Worm (Caenorhabditis elegans) whole organism, L4 larva: Measurements from ENCODE around the gene K07C5.13.
"Not testable (repeated sequence)": the region's sequence is repeated elsewhere in the genome, so short reads cannot be mapped to it uniquely, and the experiment has no call there.

Experiments
- D1046.2 ChIP-seq: fragments of 200-800 bp; sonication (Bioruptor generic); IDR thresholded peaks from 2 replicates; pipeline ENCODE4 v1.3.6; 2022; ENCODE audit warnings: missing genetic modification characterization, missing compliant biosample characterization
- F49E8.2 ChIP-seq: sonication (generic microtip); optimal IDR thresholded peaks from 2 replicates; lab custom pipeline; 2016; ENCODE audit warnings: missing compliant biosample characterization, mild to moderate bottlenecking, missing genetic modification characterization, borderline replicate concordance
- T20F7.1 ChIP-seq: fragments of 200-800 bp; sonication (Bioruptor generic); optimal IDR thresholded peaks from 2 replicates; lab custom pipeline; 2018; ENCODE audit warnings: mild to moderate bottlenecking, missing genetic modification characterization, missing compliant biosample characterization
- T26A8.4 ChIP-seq: fragments of 200-800 bp; sonication (Bioruptor generic); IDR thresholded peaks from 2 replicates; pipeline ENCODE4 v1.3.6; 2022; ENCODE audit warnings: missing genetic modification characterization, missing compliant biosample characterization
- Y75B8A.6 ChIP-seq: fragments of 200-800 bp; sonication (Bioruptor generic); IDR thresholded peaks from 2 replicates; pipeline ENCODE4 v1.3.6; 2022; ENCODE audit warnings: missing genetic modification reagents, missing genetic modification characterization, missing compliant biosample characterization
- ZK546.5 ChIP-seq, 2 experiments: sonication (generic microtip); optimal IDR thresholded peaks; 2 replicates each; lab custom pipeline; 2017; ENCODE audit warnings: missing biosample characterization in 2 of 2, missing genetic modification characterization in 2 of 2
- aha-1 ChIP-seq: fragments of 150-350 bp; peaks from one replicate; lab custom pipeline; 2014; ENCODE audit warnings: missing biosample characterization, missing genetic modification characterization
- aly-2 ChIP-seq: sonication (generic microtip); optimal IDR thresholded peaks from 2 replicates; lab custom pipeline; 2018; ENCODE audit warnings: missing biosample characterization, missing genetic modification characterization
- cey-2 ChIP-seq: sonication (generic microtip); optimal IDR thresholded peaks from 3 replicates; lab custom pipeline; 2017; ENCODE audit warnings: missing genetic modification characterization, mild to moderate bottlenecking, missing compliant biosample characterization, antibody characterized with exemption, borderline replicate concordance; ENCODE audit not compliant: insufficient read depth
- daf-19 ChIP-seq: fragments of 200-800 bp; sonication (Bioruptor generic); conservative IDR thresholded peaks from 2 replicates; pipeline ENCODE4 v1.3.6; 2022; ENCODE audit warnings: missing genetic modification characterization, missing compliant biosample characterization
- dmd-9 ChIP-seq: fragments of 200-800 bp; sonication (Bioruptor generic); IDR thresholded peaks from 2 replicates; pipeline ENCODE4 v1.3.6; 2022; ENCODE audit warnings: missing genetic modification reagents, missing genetic modification characterization, missing compliant biosample characterization
- dve-1 ChIP-seq: sonication (generic microtip); optimal IDR thresholded peaks from 2 replicates; lab custom pipeline; 2017; ENCODE audit warnings: antibody characterized with exemption, mild to moderate bottlenecking, missing genetic modification characterization, missing compliant biosample characterization; ENCODE audit not compliant: insufficient read depth
- fkh-10 ChIP-seq: fragments of 150-350 bp; optimal IDR thresholded peaks from 2 replicates; lab custom pipeline; 2014; ENCODE audit warnings: missing biosample characterization, missing genetic modification reagents, missing genetic modification characterization
- fos-1 ChIP-seq: fragments of 150-350 bp; optimal IDR thresholded peaks from 2 replicates; lab custom pipeline; 2014; ENCODE audit warnings: missing biosample characterization, missing genetic modification characterization
- gei-8 ChIP-seq: fragments of 200-800 bp; sonication (Bioruptor generic); optimal IDR thresholded peaks from 2 replicates; lab custom pipeline; 2018; ENCODE audit warnings: mild to moderate bottlenecking, missing genetic modification characterization, missing compliant biosample characterization
- hlh-11 ChIP-seq: fragments of 200-800 bp; sonication (Bioruptor generic); optimal IDR thresholded peaks from 2 replicates; lab custom pipeline; 2018; ENCODE audit warnings: mild to moderate bottlenecking, missing genetic modification characterization, missing compliant biosample characterization
- lin-15B ChIP-seq: fragments of 150-350 bp; sonication (generic microtip); optimal IDR thresholded peaks from 3 replicates; lab custom pipeline; 2014; ENCODE audit warnings: missing biosample characterization, missing genetic modification characterization
- lin-29 ChIP-seq: fragments of 200-800 bp; sonication (Bioruptor generic); IDR thresholded peaks from 2 replicates; pipeline ENCODE4 v1.3.6; 2022; ENCODE audit warnings: missing genetic modification reagents, missing genetic modification characterization, missing compliant biosample characterization
- mep-1 ChIP-seq: fragments of 150-350 bp; sonication (generic microtip); optimal IDR thresholded peaks from 3 replicates; lab custom pipeline; 2014; ENCODE audit warnings: missing biosample characterization, missing genetic modification characterization
- mxl-2 ChIP-seq: fragments of 200-800 bp; sonication (Bioruptor generic); conservative IDR thresholded peaks from 2 replicates; pipeline ENCODE4 v1.3.6; 2022; ENCODE audit warnings: missing genetic modification reagents, missing genetic modification characterization, missing compliant biosample characterization
- mxl-3 ChIP-seq: fragments of 200-800 bp; sonication (Bioruptor generic); optimal IDR thresholded peaks from 2 replicates; lab custom pipeline; 2018; ENCODE audit warnings: mild to moderate bottlenecking, missing genetic modification characterization, missing compliant biosample characterization
- nhr-102 ChIP-seq: sonication (generic microtip); optimal IDR thresholded peaks from 2 replicates; lab custom pipeline; 2016; ENCODE audit warnings: mild to moderate bottlenecking, missing genetic modification characterization, moderate library complexity, missing compliant biosample characterization
- nhr-28 ChIP-seq: fragments of 150-350 bp; optimal IDR thresholded peaks from 2 replicates; lab custom pipeline; 2014; ENCODE audit warnings: missing biosample characterization, missing genetic modification characterization
- nhr-41 ChIP-seq: fragments of 200-800 bp; sonication (Bioruptor generic); IDR thresholded peaks from 2 replicates; pipeline ENCODE4 v1.3.6; 2022; ENCODE audit warnings: missing genetic modification reagents, missing genetic modification characterization, missing compliant biosample characterization
- nhr-6 ChIP-seq: fragments of 150-350 bp; optimal IDR thresholded peaks from 2 replicates; lab custom pipeline; 2014; ENCODE audit warnings: missing biosample characterization, missing genetic modification characterization
- pha-4 ChIP-seq, 2 experiments: fragments of 150-350 bp in 1 of 2; fragments of 200-800 bp in 1 of 2; sonication (Bioruptor generic) in 1 of 2; IDR thresholded peaks in 1 of 2; optimal IDR thresholded peaks in 1 of 2; 2 replicates each; pipeline versions ENCODE4 v1.3.6 to Lab custom; 2014 to 2022; ENCODE audit warnings: missing genetic modification characterization in 2 of 2, missing genetic modification reagents in 2 of 2, missing biosample characterization in 1 of 2, missing compliant biosample characterization in 1 of 2
- pqm-1 ChIP-seq: sonication (generic microtip); optimal IDR thresholded peaks from 2 replicates; lab custom pipeline; 2017; ENCODE audit warnings: missing biosample characterization, missing genetic modification characterization
- skn-1 ChIP-seq: fragments of 150-350 bp; optimal IDR thresholded peaks from 2 replicates; lab custom pipeline; 2014; ENCODE audit warnings: missing biosample characterization, missing genetic modification characterization
- snpc-1.2 ChIP-seq: fragments of 200-800 bp; sonication (Bioruptor generic); IDR thresholded peaks from 2 replicates; pipeline ENCODE4 v1.3.6; 2022; ENCODE audit warnings: missing genetic modification reagents, missing genetic modification characterization, missing compliant biosample characterization
- tag-97 ChIP-seq: fragments of 200-800 bp; sonication (Bioruptor generic); IDR thresholded peaks from 2 replicates; pipeline ENCODE4 v1.3.6; 2022; ENCODE audit warnings: missing genetic modification characterization, missing compliant biosample characterization
- unc-130 ChIP-seq: sonication (generic microtip); optimal IDR thresholded peaks from 2 replicates; lab custom pipeline; 2016; ENCODE audit warnings: missing genetic modification reagents, missing genetic modification characterization, missing compliant biosample characterization
- unc-39 ChIP-seq: sonication (generic microtip); optimal IDR thresholded peaks from 2 replicates; lab custom pipeline; 2017; ENCODE audit warnings: missing biosample characterization, missing genetic modification characterization
- unc-62 ChIP-seq, 3 experiments: fragments of 150-350 bp in 1 of 3; sonication (generic microtip); optimal IDR thresholded peaks in 2 of 3; peaks in 1 of 3; 1 replicate in 1 of 3; 2 replicates in 2 of 3; lab custom pipeline; 2014 to 2017; ENCODE audit warnings: missing biosample characterization in 3 of 3, missing genetic modification characterization in 3 of 3, missing genetic modification reagents in 3 of 3, missing genotype in 1 of 3

K07C5.13 gene

ce11 chrV:10341905-10342328, at the start of gene K07C5.13 (continued):
- TF ChIP-seq pha-4 (GFP tag; IDR thresholded peaks at IDR 0.05; lab: Robert Waterston, UW) (peak; percentile 91), nhr-41 (GFP tag; lab: Robert Waterston, UW) (peak; percentile 24; the same call in 1 of the 2 replicates), dmd-9 (GFP tag; lab: Robert Waterston, UW) (peak; percentile 94)
- TF ChIP-seq pha-4 (tag; optimal IDR thresholded peaks at IDR 0.05; lab: Kevin White, UChicago): not testable (repeated sequence)

DNA sequence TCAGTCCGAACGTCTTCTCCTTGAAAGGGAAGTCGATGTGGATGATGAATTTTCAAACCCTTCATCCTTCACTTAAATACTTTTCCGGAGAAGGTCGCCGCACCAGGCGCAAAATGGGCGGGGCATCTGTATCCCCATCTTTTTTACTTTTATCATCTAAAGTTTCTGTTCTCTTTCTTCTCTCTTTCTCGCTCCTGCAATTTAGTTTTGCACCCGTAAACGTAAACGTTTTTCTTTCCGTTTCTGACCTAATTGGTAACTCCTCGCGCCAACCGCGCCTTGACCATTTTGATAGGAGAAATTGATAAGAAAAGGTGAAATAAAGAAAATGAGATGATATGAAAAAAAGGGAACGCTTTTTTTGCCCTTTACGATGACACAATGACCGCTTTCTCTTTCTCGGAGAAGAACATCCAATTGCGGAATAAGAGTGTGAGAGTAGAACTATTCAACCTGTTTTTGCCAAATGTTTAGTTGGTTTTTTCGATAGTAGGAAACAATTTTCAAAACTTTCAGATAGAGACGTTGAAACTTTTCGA, 49.0 kb upstream of the K07C5.13 start, which contains the start of gene col-149:
Gene col-149 (minus strand): TSS at position 51 of the 539 bp plus-strand sequence.
- peak; percentile 26 for TF ChIP-seq aha-1 (tag; lab: Kevin White, UChicago)
- no peak for TF ChIP-seq nhr-6 (tag; lab: Kevin White, UChicago)
- no peak for TF ChIP-seq fkh-10 (GFP tag; lab: Kevin White, UChicago)
- peak; percentile 6; the same call in 1 of the 2 replicates for TF ChIP-seq D1046.2 (GFP tag; lab: Robert Waterston, UW)
- no peak for TF ChIP-seq unc-130 (GFP tag; lab: Kevin White, UChicago)
- TF ChIP-seq cey-2 (tag; lab: Kevin White, UChicago): peak; percentile 3
- TF ChIP-seq unc-62 (GFP tag; optimal IDR thresholded peaks at IDR 0.05 in 1 of 2; lab: Kevin White, UChicago): peak in 1 of 2 experiments; percentile 62
- no peak for TF ChIP-seq unc-62 (tag; optimal IDR thresholded peaks at IDR 0.05; lab: Kevin White, UChicago)
- peak; percentile 59 for TF ChIP-seq mxl-3 (GFP tag; lab: Kevin White, UChicago)
- peak; percentile 81 for TF ChIP-seq nhr-28 (tag; lab: Kevin White, UChicago)
- peak; percentile 51 for TF ChIP-seq hlh-11 (tag; lab: Kevin White, UChicago)
- peak; percentile 66 for TF ChIP-seq pqm-1 (tag; lab: Kevin White, UChicago)

ce11 chrV:10294549-10294948, 47.3 kb upstream of the K07C5.13 start, which contains the start of gene col-150:
Gene col-150, minus strand, starts transcription at chrV:10294649.
- TF ChIP-seq daf-19 (GFP tag; lab: Robert Waterston, UW): no peak
- TF ChIP-seq lin-29 (GFP tag; lab: Robert Waterston, UW): no peak
- TF ChIP-seq skn-1 (tag; lab: Kevin White, UChicago): no peak
- TF ChIP-seq nhr-102: no peak
- TF ChIP-seq ZK546.5 (tag; optimal IDR thresholded peaks at IDR 0.05; lab: Kevin White, UChicago): no peak
- TF ChIP-seq tag-97: no peak
- TF ChIP-seq unc-39 (tag; lab: Kevin White, UChicago): no peak
- TF ChIP-seq aly-2: no peak
- no peak for TF ChIP-seq Y75B8A.6 (GFP tag; lab: Robert Waterston, UW)
- TF ChIP-seq mxl-2 (GFP tag; lab: Robert Waterston, UW): no peak
- no peak for TF ChIP-seq lin-15B (tag; lab: Kevin White, UChicago)
- no peak for TF ChIP-seq mep-1 (tag; lab: Kevin White, UChicago)

- TF ChIP-seq T26A8.4 (GFP tag; lab: Robert Waterston, UW) (no peak), unc-62 (GFP tag; optimal IDR thresholded peaks at IDR 0.05 in 1 of 2; lab: Kevin White, UChicago) (peak in 1 of 2 experiments; percentile 20), unc-62 (tag; optimal IDR thresholded peaks at IDR 0.05; lab: Kevin White, UChicago) (no peak), pqm-1 (tag; lab: Kevin White, UChicago) (peak; percentile 15), tag-97 (no peak), gei-8 (GFP tag; lab: Kevin White, UChicago) (no peak)
- TF ChIP-seq, all 104 proteins: peak for 2
These were observed 44.8 kb upstream of the K07C5.13 start, which contains the start of gene B0024.4 for ce11 chrV:10297099-10297498. Gene B0024.4, plus strand, starts transcription at chrV:10297399.

DNA sequence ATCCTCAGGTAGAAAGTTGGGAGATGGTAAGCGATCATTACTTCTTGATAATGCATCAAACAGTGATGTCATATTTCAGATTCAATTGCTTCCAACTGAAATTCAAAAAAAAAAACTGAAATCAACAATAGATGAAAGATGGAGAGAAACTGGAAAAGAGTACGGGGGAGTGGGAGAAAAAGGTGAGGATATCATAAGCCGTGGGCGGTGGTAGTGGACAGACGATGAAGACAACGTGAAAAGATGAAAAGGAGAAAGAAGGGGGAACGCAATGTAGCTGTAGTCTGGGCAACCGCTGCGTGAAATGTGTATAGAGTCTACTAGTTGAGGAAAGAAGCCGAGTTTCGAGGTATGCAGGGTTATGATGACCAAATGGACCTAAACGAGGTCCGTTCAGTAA, 34.6 kb upstream of the K07C5.13 start, which contains the start of gene che-12:
Gene che-12 (minus strand): TSS at position 101 of the 400 bp plus-strand sequence.
- TF ChIP-seq F49E8.2 (tag; lab: Kevin White, UChicago) (no peak), fos-1 (tag; lab: Kevin White, UChicago) (no peak), pqm-1 (tag; lab: Kevin White, UChicago) (no peak), snpc-1.2 (GFP tag; lab: Robert Waterston, UW) (no peak), T20F7.1 (GFP tag; lab: Kevin White, UChicago) (no peak), mep-1 (tag; lab: Kevin White, UChicago) (no peak), dve-1 (tag; lab: Kevin White, UChicago) (no peak), mxl-2 (GFP tag; lab: Robert Waterston, UW) (no peak), unc-39 (tag; lab: Kevin White, UChicago) (no peak)
